Worm (Caenorhabditis elegans): Measurements from ENCODE around the gene F47B8.1.

ce11 chrV:14317621-14318020 is 3.5 kb upstream of the F47B8.1 start:
- TF ChIP-seq lin-13 (tag; optimal IDR thresholded peaks at IDR 0.05) (no peak), snpc-4 (tag; optimal IDR thresholded peaks at IDR 0.05) (no peak), nhr-76 (tag; optimal IDR thresholded peaks at IDR 0.05) (no peak), unc-39 (tag; optimal IDR thresholded peaks at IDR 0.05) (no peak), mab-5 (tag; optimal IDR thresholded peaks at IDR 0.05) (no peak)

Data from whole organism, mixed stage, embryonic.